Worm (Caenorhabditis elegans) whole organism, L1 larva: Measurements from ENCODE around the gene srh-174.

Experiments
- C16A3.4 ChIP-seq: fragments of 150-350 bp; optimal IDR thresholded peaks from 2 replicates; lab custom pipeline; 2014; ENCODE audit warnings: missing biosample characterization, missing genetic modification characterization
- C34B4.2 ChIP-seq: sonication (generic microtip); optimal IDR thresholded peaks from 2 replicates; lab custom pipeline; 2017; ENCODE audit warnings: mild to moderate bottlenecking, missing genetic modification characterization, missing compliant biosample characterization
- Y116A8C.19 ChIP-seq: sonication (generic microtip); optimal IDR thresholded peaks from 2 replicates; lab custom pipeline; 2016; ENCODE audit warnings: missing compliant biosample characterization, missing genetic modification characterization, borderline replicate concordance
- aha-1 ChIP-seq: fragments of 150-350 bp; optimal IDR thresholded peaks from 2 replicates; lab custom pipeline; 2014; ENCODE audit warnings: missing biosample characterization, missing genetic modification characterization
- aly-2 ChIP-seq: fragments of 150-350 bp; optimal IDR thresholded peaks from 2 replicates; lab custom pipeline; 2014; ENCODE audit warnings: missing biosample characterization, missing genetic modification characterization
- ceh-8 ChIP-seq: fragments of 200-800 bp; sonication (Bioruptor generic); optimal IDR thresholded peaks from 2 replicates; lab custom pipeline; 2018; ENCODE audit warnings: mild to moderate bottlenecking, missing genetic modification characterization, moderate library complexity, missing compliant biosample characterization
- dsc-1 ChIP-seq: sonication (generic microtip); optimal IDR thresholded peaks from 2 replicates; lab custom pipeline; 2016; ENCODE audit warnings: mild to moderate bottlenecking, missing genetic modification characterization, missing compliant biosample characterization
- egl-13 ChIP-seq: sonication (generic microtip); optimal IDR thresholded peaks from 2 replicates; lab custom pipeline; 2016; ENCODE audit warnings: missing genotype, missing genetic modification reagents, missing genetic modification characterization, missing compliant biosample characterization
- elt-2 ChIP-seq: sonication (generic microtip); optimal IDR thresholded peaks from 2 replicates; lab custom pipeline; 2016; ENCODE audit warnings: missing genetic modification characterization, mild to moderate bottlenecking, inconsistent platforms, missing compliant biosample characterization, missing genetic modification reagents
- ets-5 ChIP-seq: fragments of 200-800 bp; sonication (Bioruptor generic); IDR thresholded peaks from 2 replicates; pipeline ENCODE4 v1.3.6; 2022; ENCODE audit warnings: missing genetic modification characterization, missing compliant biosample characterization
- fkh-10 ChIP-seq: sonication (generic microtip); optimal IDR thresholded peaks from 2 replicates; lab custom pipeline; 2017; ENCODE audit warnings: missing biosample characterization, missing genetic modification reagents, missing genetic modification characterization
- grh-1 ChIP-seq: fragments of 200-800 bp; sonication (Bioruptor generic); IDR thresholded peaks from 2 replicates; pipeline ENCODE4 v1.3.6; 2022; ENCODE audit warnings: missing genetic modification reagents, missing genetic modification characterization, missing compliant biosample characterization
- hlh-4 ChIP-seq: sonication (generic microtip); optimal IDR thresholded peaks from 2 replicates; lab custom pipeline; 2016; ENCODE audit warnings: mild to moderate bottlenecking, missing genetic modification characterization, missing compliant biosample characterization
- hpl-2 ChIP-seq: fragments of 150-350 bp; optimal IDR thresholded peaks from 2 replicates; lab custom pipeline; 2014; ENCODE audit warnings: missing biosample characterization, missing genetic modification reagents, missing genetic modification characterization
- irx-1 ChIP-seq: sonication (generic microtip); optimal IDR thresholded peaks from 2 replicates; lab custom pipeline; 2016; ENCODE audit warnings: missing genetic modification characterization, missing compliant biosample characterization
- isw-1 ChIP-seq: fragments of 200-800 bp; sonication (Bioruptor generic); IDR thresholded peaks from 2 replicates; pipeline ENCODE4 v1.3.6; 2022; ENCODE audit warnings: missing genetic modification characterization, missing compliant biosample characterization
- jun-1 ChIP-seq: fragments of 150-350 bp; optimal IDR thresholded peaks from 2 replicates; lab custom pipeline; 2014; ENCODE audit warnings: missing biosample characterization, missing genetic modification reagents, missing genetic modification characterization
- lin-14 ChIP-seq: fragments of 200-800 bp; sonication (Bioruptor generic); optimal IDR thresholded peaks from 2 replicates; lab custom pipeline; 2018; ENCODE audit warnings: mild to moderate bottlenecking, missing genetic modification characterization, moderate library complexity, missing compliant biosample characterization
- lin-35 ChIP-seq, 2 experiments: fragments of 150-350 bp; optimal IDR thresholded peaks; 2 replicates each; lab custom pipeline; 2014; ENCODE audit warnings: missing biosample characterization in 2 of 2, missing genetic modification characterization in 2 of 2, missing genetic modification reagents in 2 of 2
- lir-3 ChIP-seq: sonication (generic microtip); optimal IDR thresholded peaks from 2 replicates; lab custom pipeline; 2016; ENCODE audit warnings: mild to moderate bottlenecking, missing genetic modification characterization, moderate library complexity, missing compliant biosample characterization; ENCODE audit not compliant: poor library complexity
- lsy-2 ChIP-seq, 2 experiments: fragments of 150-350 bp; optimal IDR thresholded peaks; 2 replicates each; lab custom pipeline; 2014; ENCODE audit warnings: missing biosample characterization in 2 of 2, missing genetic modification characterization in 2 of 2
- mab-9 ChIP-seq: fragments of 200-800 bp; sonication (Bioruptor generic); IDR thresholded peaks from 2 replicates; pipeline ENCODE4 v1.3.6; 2022; ENCODE audit warnings: missing genetic modification reagents, missing genetic modification characterization, missing compliant biosample characterization
- mep-1 ChIP-seq: fragments of 150-350 bp; optimal IDR thresholded peaks from 2 replicates; lab custom pipeline; 2014; ENCODE audit warnings: missing biosample characterization, missing genetic modification characterization
- nhr-11 ChIP-seq: fragments of 150-350 bp; optimal IDR thresholded peaks from 2 replicates; lab custom pipeline; 2014; ENCODE audit warnings: missing biosample characterization, missing genetic modification characterization
- nhr-12 ChIP-seq: sonication (generic microtip); optimal IDR thresholded peaks from 2 replicates; lab custom pipeline; 2017; ENCODE audit warnings: missing biosample characterization, missing genetic modification characterization
- nhr-20 ChIP-seq: sonication (generic microtip); optimal IDR thresholded peaks from 2 replicates; lab custom pipeline; 2016; ENCODE audit warnings: mild to moderate bottlenecking, missing genetic modification characterization, missing compliant biosample characterization
- nhr-47 ChIP-seq: sonication (generic microtip); optimal IDR thresholded peaks from 2 replicates; lab custom pipeline; 2016; ENCODE audit warnings: mild to moderate bottlenecking, missing genetic modification characterization, moderate library complexity, missing compliant biosample characterization
- nhr-71 ChIP-seq: sonication (generic microtip); optimal IDR thresholded peaks from 2 replicates; lab custom pipeline; 2016; ENCODE audit warnings: mild to moderate bottlenecking, missing genetic modification characterization, moderate library complexity, missing compliant biosample characterization
- pax-3 ChIP-seq: fragments of 200-800 bp; sonication (Bioruptor generic); optimal IDR thresholded peaks from 2 replicates; lab custom pipeline; 2018; ENCODE audit warnings: mild to moderate bottlenecking, missing genetic modification characterization, moderate library complexity, missing compliant biosample characterization
- skn-1 ChIP-seq: fragments of 150-350 bp; optimal IDR thresholded peaks from 2 replicates; lab custom pipeline; 2014; ENCODE audit warnings: missing biosample characterization, missing genetic modification characterization
- tbx-2 ChIP-seq: sonication (generic microtip); optimal IDR thresholded peaks from 2 replicates; lab custom pipeline; 2016; ENCODE audit warnings: missing genetic modification characterization, missing compliant biosample characterization
- tlp-1 ChIP-seq: fragments of 150-350 bp; optimal IDR thresholded peaks from 2 replicates; lab custom pipeline; 2014; ENCODE audit warnings: missing biosample characterization, missing genetic modification characterization
- unc-30 ChIP-seq: sonication (generic microtip); optimal IDR thresholded peaks from 2 replicates; lab custom pipeline; 2017; ENCODE audit warnings: missing biosample characterization, missing genetic modification characterization
- unc-62 ChIP-seq: fragments of 150-350 bp; optimal IDR thresholded peaks from 2 replicates; lab custom pipeline; 2014; ENCODE audit warnings: missing biosample characterization, missing genetic modification reagents, missing genetic modification characterization
- unc-86 ChIP-seq: sonication (generic microtip); optimal IDR thresholded peaks from 2 replicates; lab custom pipeline; 2016; ENCODE audit warnings: missing genetic modification characterization, missing compliant biosample characterization
- zip-4 ChIP-seq: fragments of 200-800 bp; sonication (Bioruptor generic); optimal IDR thresholded peaks from 2 replicates; lab custom pipeline; 2018; ENCODE audit warnings: mild to moderate bottlenecking, missing genetic modification characterization, moderate library complexity, missing compliant biosample characterization
- ztf-4 ChIP-seq: fragments of 150-350 bp; optimal IDR thresholded peaks from 2 replicates; lab custom pipeline; 2014; ENCODE audit warnings: missing biosample characterization, missing genetic modification characterization

Gene srh-174

DNA sequence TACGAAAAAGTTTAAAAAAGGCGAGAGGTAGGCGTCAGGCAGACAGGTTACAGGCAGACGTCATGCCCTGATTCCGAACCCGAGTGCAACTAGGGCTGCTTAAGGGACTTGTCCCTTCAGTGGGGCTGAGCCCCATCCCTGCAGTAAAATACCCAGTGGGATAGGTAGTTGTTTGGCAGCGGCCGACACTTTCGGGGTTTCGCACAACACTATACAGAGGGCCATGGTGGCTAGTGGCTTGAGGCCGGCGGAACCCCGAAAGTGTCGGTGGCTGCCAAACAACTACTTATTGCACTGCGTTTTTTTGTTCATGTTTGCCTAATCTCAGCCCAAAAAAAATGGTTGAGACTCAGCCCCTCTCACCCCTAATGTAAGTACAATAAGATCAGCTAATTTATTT, 37.0 kb downstream of the srh-174 start:
- TF ChIP-seq aha-1 (tag; lab: Kevin White, UChicago) (no peak), unc-30 (no peak), nhr-20 (no peak), tlp-1 (tag; lab: Kevin White, UChicago) (no peak), aly-2 (tag; lab: Kevin White, UChicago) (no peak), unc-86 (no peak), skn-1 (tag; lab: Kevin White, UChicago) (no peak), nhr-47 (tag; lab: Kevin White, UChicago) (no peak), ztf-4 (no peak), lir-3 (tag; lab: Kevin White, UChicago) (no peak), nhr-11 (tag; lab: Kevin White, UChicago) (no peak), ceh-8 (no peak), elt-2 (no peak), nhr-12 (tag; lab: Kevin White, UChicago) (no peak), egl-13 (no peak), dsc-1 (tag; lab: Kevin White, UChicago) (no peak), hlh-4 (tag; lab: Kevin White, UChicago) (no peak)

DNA sequence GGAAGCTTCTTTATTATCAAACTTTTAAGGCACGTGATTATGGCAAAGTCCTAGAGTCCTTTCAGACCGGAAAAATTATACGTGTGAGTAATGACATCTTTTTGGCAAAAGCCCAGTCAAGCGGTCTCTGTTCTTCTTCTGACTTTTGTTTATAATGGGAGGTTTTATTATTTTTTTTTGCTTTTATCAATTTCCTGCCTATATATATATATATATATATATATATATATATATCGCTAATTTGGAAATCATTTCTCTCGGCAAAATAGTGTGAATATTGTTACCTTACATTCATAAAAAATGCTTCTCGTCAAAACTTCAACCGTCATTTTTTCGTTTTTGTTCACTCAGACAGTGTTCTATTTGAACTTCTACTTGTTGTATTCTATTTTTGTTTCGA, 39.1 kb downstream of the srh-174 start, which contains the start of gene srbc-62:
Gene srbc-62 (plus strand): TSS at position 301 of the 400 bp plus-strand sequence.
- TF ChIP-seq lin-14 (GFP tag; lab: Kevin White, UChicago) (no peak), tbx-2 (tag; lab: Kevin White, UChicago) (no peak), grh-1 (GFP tag; lab: Robert Waterston, UW) (no peak), hpl-2 (no peak), C16A3.4 (tag; lab: Kevin White, UChicago) (no peak), Y116A8C.19 (tag; lab: Kevin White, UChicago) (no peak), lsy-2 (tag; optimal IDR thresholded peaks at IDR 0.05; lab: Kevin White, UChicago) (no peak), unc-30 (no peak), isw-1 (GFP tag; lab: Robert Waterston, UW) (no peak), ets-5 (GFP tag; lab: Robert Waterston, UW) (no peak), dsc-1 (tag; lab: Kevin White, UChicago) (no peak), elt-2 (no peak), mab-9 (GFP tag; lab: Robert Waterston, UW) (no peak), hlh-4 (tag; lab: Kevin White, UChicago) (no peak)

DNA sequence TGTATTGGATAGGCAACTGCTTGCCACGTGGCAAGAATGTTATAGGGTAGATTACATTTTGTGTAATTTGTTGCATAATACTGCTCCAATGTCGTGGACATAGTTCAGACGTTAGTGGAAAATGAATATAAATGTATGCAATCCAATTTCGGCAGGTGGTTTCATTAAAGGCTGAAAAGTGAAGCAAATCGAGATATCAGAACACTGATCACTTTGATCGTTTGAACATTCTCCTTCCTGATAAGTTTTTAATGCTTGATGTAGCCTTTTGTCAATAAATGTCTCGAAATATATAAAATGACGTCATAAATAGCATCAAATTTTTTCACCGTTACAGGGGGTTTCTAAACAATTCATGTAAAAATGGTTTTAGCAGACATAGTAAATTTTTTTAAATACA, 41.8 kb downstream of the srh-174 start, which contains the start of gene srh-109:
Gene srh-109 (minus strand): TSS at position 101 of the 400 bp plus-strand sequence.
- TF ChIP-seq nhr-47 (tag; lab: Kevin White, UChicago) = no peak
- no peak for TF ChIP-seq nhr-71 (tag; lab: Kevin White, UChicago)
- no peak for TF ChIP-seq C34B4.2
- TF ChIP-seq skn-1 (tag; lab: Kevin White, UChicago) = no peak
- no peak for TF ChIP-seq zip-4 (GFP tag; lab: Kevin White, UChicago)

DNA sequence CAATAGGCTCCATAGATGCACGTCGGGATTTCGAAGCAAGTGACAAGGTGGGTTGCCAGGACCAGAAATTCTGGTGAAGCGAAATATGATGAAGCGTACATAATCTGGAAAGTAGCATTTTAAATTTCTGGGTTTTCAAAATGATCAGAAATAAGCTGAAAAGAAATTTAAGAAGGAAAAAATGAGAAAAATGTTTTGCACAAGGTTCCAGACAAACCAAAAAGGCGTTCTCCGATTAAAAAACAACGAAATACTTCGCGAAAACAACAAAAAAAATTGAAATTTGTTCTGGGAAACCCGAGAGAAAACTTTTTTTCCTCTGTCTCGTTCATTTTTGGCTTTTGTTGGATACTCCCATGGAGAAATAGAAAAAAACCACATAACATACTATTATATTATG, 44.7 kb downstream of the srh-174 start, which contains the start of gene srh-252:
Gene srh-252 (minus strand): TSS at position 101 of the 400 bp plus-strand sequence.
- no peak for TF ChIP-seq C34B4.2
- TF ChIP-seq unc-62 (GFP tag; lab: Kevin White, UChicago) = no peak
- no peak for TF ChIP-seq pax-3 (tag; lab: Kevin White, UChicago)
- TF ChIP-seq nhr-12 (tag; lab: Kevin White, UChicago) = no peak
- TF ChIP-seq jun-1 (tag; lab: Kevin White, UChicago) = no peak
- TF ChIP-seq fkh-10 (GFP tag; lab: Kevin White, UChicago) = no peak
- TF ChIP-seq egl-13 = no peak
- no peak for TF ChIP-seq lin-35 (GFP tag; optimal IDR thresholded peaks at IDR 0.05; lab: Kevin White, UChicago)
- no peak for TF ChIP-seq lir-3 (tag; lab: Kevin White, UChicago)
- TF ChIP-seq hlh-4 (tag; lab: Kevin White, UChicago) = no peak
- TF ChIP-seq irx-1 = no peak
- no peak for TF ChIP-seq nhr-71 (tag; lab: Kevin White, UChicago)
- no peak for TF ChIP-seq ztf-4
- no peak for TF ChIP-seq mep-1 (tag; lab: Kevin White, UChicago)
- TF ChIP-seq tbx-2 (tag; lab: Kevin White, UChicago) = no peak
- TF ChIP-seq tlp-1 (tag; lab: Kevin White, UChicago) = no peak
- TF ChIP-seq isw-1 (GFP tag; lab: Robert Waterston, UW) = no peak
- TF ChIP-seq, all 84 proteins: peak for 0
